Fruit fly (Drosophila melanogaster) Kc167 (cell line): ENCODE results near the gene Fer1HCH.

ENCODE experiments used
- Myc ChIP-seq: fragments of >200 bp; optimal IDR thresholded peaks from 2 replicates; lab custom pipeline; 2017; ENCODE audit warnings: missing external identifiers
- Sin3A ChIP-seq: fragments of >200 bp; optimal IDR thresholded peaks from 2 replicates; lab custom pipeline; 2018; ENCODE audit warnings: missing external identifiers
- h ChIP-seq: fragments of >200 bp; optimal IDR thresholded peaks from 3 replicates; lab custom pipeline; 2018; ENCODE audit warnings: missing external identifiers
- psq ChIP-seq: fragments of >200 bp; optimal IDR thresholded peaks from 2 replicates; lab custom pipeline; 2017; ENCODE audit warnings: missing external identifiers

dm6 chr3R:30419216-30419615, 31.2 kb upstream of the Fer1HCH start:
- TF ChIP-seq h (lab: Kevin White, UChicago) (no peak), Sin3A (lab: Kevin White, UChicago) (no peak), psq (lab: Kevin White, UChicago) (no peak), Myc (no peak)
